Fruit fly (Drosophila melanogaster): Measurements from ENCODE around the gene Cpr65Ec.

Gene Cpr65Ec

DNA sequence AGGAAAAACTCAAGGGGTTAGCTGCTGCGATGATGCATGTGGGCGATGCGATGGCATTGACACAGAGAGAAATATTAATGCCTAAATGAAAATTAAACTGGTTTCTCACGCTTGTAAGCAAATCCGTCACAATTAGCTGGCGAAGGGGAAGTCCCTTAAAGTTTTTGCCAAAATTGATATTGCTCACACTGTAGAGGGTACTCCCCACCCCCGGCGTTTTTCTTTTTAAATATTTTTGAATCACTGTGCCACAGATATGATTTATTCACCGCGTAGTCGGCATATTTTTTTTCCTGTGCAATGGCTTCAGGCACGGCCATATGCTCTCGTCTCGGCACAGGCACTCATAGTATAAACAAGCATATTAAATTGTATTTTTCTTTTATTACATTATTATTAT is 5.7 kb upstream of the Cpr65Ec start (continued):
- TF ChIP-seq CG15011 (GFP tag; optimal IDR thresholded peaks at IDR 0.05), result no peak
- peak; percentile 34; the same call in 1 of the 2 replicates for TF ChIP-seq lmd (GFP tag; IDR thresholded peaks at IDR 0.05)
- TF ChIP-seq Mrtf (GFP tag; IDR thresholded peaks at IDR 0.05), result 0 out of 3 replicates have a peak, but pooled peaks have one; percentile 25
- no peak for TF ChIP-seq pho (GFP tag; optimal IDR thresholded peaks at IDR 0.05)
- no peak for TF ChIP-seq schlank (tag; optimal IDR thresholded peaks at IDR 0.05)
- TF ChIP-seq Ptx1 (GFP tag; IDR thresholded peaks at IDR 0.05), result peak; percentile 62
- no peak for TF ChIP-seq CG32767 (GFP tag; IDR thresholded peaks at IDR 0.05)
- TF ChIP-seq CG12236 (GFP tag; optimal IDR thresholded peaks at IDR 0.05), result no peak
- no peak for TF ChIP-seq cwo (GFP tag; optimal IDR thresholded peaks at IDR 0.05)
- TF ChIP-seq CG6689 (GFP tag; IDR thresholded peaks at IDR 0.05), result 0 out of 2 replicates have a peak, but pooled peaks have one; percentile 32
- TF ChIP-seq tna (GFP tag; IDR thresholded peaks at IDR 0.05; ENCODE audit: partially characterized antibody), result no peak
- no peak for TF ChIP-seq Optix (GFP tag; IDR thresholded peaks at IDR 0.05)
- peak; percentile 21 for TF ChIP-seq CG2678 (tag; optimal IDR thresholded peaks at IDR 0.05)
- TF ChIP-seq chif (GFP tag; optimal IDR thresholded peaks at IDR 0.05), result no peak
- TF ChIP-seq CG1529 (GFP tag; optimal IDR thresholded peaks at IDR 0.05), result no peak
- peak; percentile 18 for TF ChIP-seq CG2712 (tag; optimal IDR thresholded peaks at IDR 0.05)
- no peak for TF ChIP-seq Ets97D (GFP tag; optimal IDR thresholded peaks at IDR 0.05)
- no peak for TF ChIP-seq CG42726 (GFP tag; IDR thresholded peaks at IDR 0.05; ENCODE audit: partially characterized antibody)
- TF ChIP-seq dmrt99B (tag; optimal IDR thresholded peaks at IDR 0.05), result peak; percentile 53
- TF ChIP-seq trh (GFP tag; optimal IDR thresholded peaks at IDR 0.05), result no peak
- no peak for TF ChIP-seq cad (GFP tag; optimal IDR thresholded peaks at IDR 0.05)
- peak; percentile 54 for TF ChIP-seq CG14441 (GFP tag; IDR thresholded peaks at IDR 0.05)
- TF ChIP-seq Drgx (GFP tag; IDR thresholded peaks at IDR 0.05), result no peak
- TF ChIP-seq CG34422 (GFP tag; IDR thresholded peaks at IDR 0.05), result no peak
- TF ChIP-seq trem (tag; optimal IDR thresholded peaks at IDR 0.05), result no peak
- peak; percentile 23 for TF ChIP-seq gem (tag; optimal IDR thresholded peaks at IDR 0.05)
- TF ChIP-seq Hr51 (GFP tag; optimal IDR thresholded peaks at IDR 0.05), result peak in 1 of 2 experiments; percentile 21
- 0 out of 2 replicates have a peak, but pooled peaks have one; percentile 24 for TF ChIP-seq CG32772 (GFP tag; IDR thresholded peaks at IDR 0.05)
- TF ChIP-seq CG1603 (tag; optimal IDR thresholded peaks at IDR 0.05), result no peak
- no peak for TF ChIP-seq Kr (GFP tag; optimal IDR thresholded peaks at IDR 0.05)
- TF ChIP-seq HmgD (GFP tag; optimal IDR thresholded peaks at IDR 0.05), result no peak
- TF ChIP-seq Sox100B (GFP tag; optimal IDR thresholded peaks at IDR 0.05), result peak; percentile 25
- no peak for TF ChIP-seq br (optimal IDR thresholded peaks at IDR 0.05)
- TF ChIP-seq ase (GFP tag; IDR thresholded peaks at IDR 0.05), result no peak
- peak; percentile 35; the same call in 1 of the 2 replicates for TF ChIP-seq sisA (GFP tag; IDR thresholded peaks at IDR 0.05)
- 0 out of 2 replicates have a peak, but pooled peaks have one; percentile 37 for TF ChIP-seq CG7372 (GFP tag; IDR thresholded peaks at IDR 0.05)
- no peak for TF ChIP-seq otp (GFP tag; IDR thresholded peaks at IDR 0.05)
- TF ChIP-seq CG14710 (tag; optimal IDR thresholded peaks at IDR 0.05), result no peak
- no peak for TF ChIP-seq CG4820 (GFP tag; optimal IDR thresholded peaks at IDR 0.05)
- no peak for TF ChIP-seq pros (GFP tag; optimal IDR thresholded peaks at IDR 0.05)
- no peak for TF ChIP-seq ind (GFP tag; optimal IDR thresholded peaks at IDR 0.05)
- TF ChIP-seq fd96Cb (tag; optimal IDR thresholded peaks at IDR 0.05), result peak; percentile 20
- no peak for TF ChIP-seq zen2 (GFP tag; IDR thresholded peaks at IDR 0.05; ENCODE audit: partially characterized antibody)
- no peak for TF ChIP-seq CG10462 (GFP tag; optimal IDR thresholded peaks at IDR 0.05)
- no peak for TF ChIP-seq Poxn (GFP tag; IDR thresholded peaks at IDR 0.05)
- TF ChIP-seq gce (GFP tag; IDR thresholded peaks at IDR 0.05), result no peak
- TF ChIP-seq CG15514 (GFP tag; optimal IDR thresholded peaks at IDR 0.05), result no peak
- TF ChIP-seq Blimp-1 (GFP tag; optimal IDR thresholded peaks at IDR 0.05), result peak; percentile 6
- TF ChIP-seq Opbp (GFP tag; IDR thresholded peaks at IDR 0.05; ENCODE audit: partially characterized antibody), result no peak
- TF ChIP-seq aop (GFP tag; IDR thresholded peaks at IDR 0.05), result no peak
- 0 out of 3 replicates have a peak, but pooled peaks have one; percentile 36 for TF ChIP-seq CG11695 (GFP tag; IDR thresholded peaks at IDR 0.05)

Data from whole organism, embryonic.